Worm (Caenorhabditis elegans) whole organism, late embryonic: ENCODE measurements around the gene F23H12.10.

Experiments used
- ceh-2 ChIP-seq: sonication (generic microtip); optimal IDR thresholded peaks from 2 replicates; lab custom pipeline; 2016; ENCODE audit warnings: missing genotype, missing genetic modification characterization, missing compliant biosample characterization
- elt-4 ChIP-seq: sonication (generic microtip); optimal IDR thresholded peaks from 2 replicates; lab custom pipeline; 2016; ENCODE audit warnings: missing genetic modification characterization, missing compliant biosample characterization
- fax-1 ChIP-seq: sonication (generic microtip); optimal IDR thresholded peaks from 2 replicates; lab custom pipeline; 2016; ENCODE audit warnings: missing genotype, missing genetic modification characterization, missing compliant biosample characterization
- fkh-10 ChIP-seq: fragments of 150-350 bp; optimal IDR thresholded peaks from 2 replicates; lab custom pipeline; 2014; ENCODE audit warnings: missing biosample characterization, missing genetic modification reagents, missing genetic modification characterization
- nhr-11 ChIP-seq: fragments of 150-350 bp; optimal IDR thresholded peaks from 2 replicates; lab custom pipeline; 2014; ENCODE audit warnings: missing biosample characterization, missing genetic modification characterization
- rnt-1 ChIP-seq: sonication (generic microtip); optimal IDR thresholded peaks from 2 replicates; lab custom pipeline; 2016; ENCODE audit warnings: missing genetic modification characterization, missing compliant biosample characterization
- sdc-2 ChIP-seq: sonication (generic microtip); optimal IDR thresholded peaks from 2 replicates; lab custom pipeline; 2016; ENCODE audit warnings: missing genotype, missing genetic modification characterization, missing compliant biosample characterization

- TF ChIP-seq elt-4 = no peak
- TF ChIP-seq fax-1 (tag; lab: Kevin White, UChicago) = no peak
- TF ChIP-seq sdc-2 (tag; lab: Kevin White, UChicago) = no peak
- TF ChIP-seq rnt-1 (tag; lab: Kevin White, UChicago) = no peak
- TF ChIP-seq fkh-10 = no peak
- no peak for TF ChIP-seq ceh-2
- TF ChIP-seq nhr-11 (tag; lab: Kevin White, UChicago) = no peak
Measured at ce11 chrV:12361644-12362043, 12.4 kb downstream of the F23H12.10 start, which contains the start of gene fipr-1.
